Worm (Caenorhabditis elegans) whole organism, L4 larva: ENCODE measurements around the gene pro-1.

Source experiments
- D1046.2 ChIP-seq: fragments of 200-800 bp; sonication (Bioruptor generic); IDR thresholded peaks from 2 replicates; pipeline ENCODE4 v1.3.6; 2022; ENCODE audit warnings: missing genetic modification characterization, missing compliant biosample characterization
- F49E8.2 ChIP-seq: sonication (generic microtip); optimal IDR thresholded peaks from 2 replicates; lab custom pipeline; 2016; ENCODE audit warnings: missing compliant biosample characterization, mild to moderate bottlenecking, missing genetic modification characterization, borderline replicate concordance
- T20F7.1 ChIP-seq: fragments of 200-800 bp; sonication (Bioruptor generic); optimal IDR thresholded peaks from 2 replicates; lab custom pipeline; 2018; ENCODE audit warnings: mild to moderate bottlenecking, missing genetic modification characterization, missing compliant biosample characterization
- aha-1 ChIP-seq: fragments of 150-350 bp; peaks from one replicate; lab custom pipeline; 2014; ENCODE audit warnings: missing biosample characterization, missing genetic modification characterization
- aly-2 ChIP-seq: sonication (generic microtip); optimal IDR thresholded peaks from 2 replicates; lab custom pipeline; 2018; ENCODE audit warnings: missing biosample characterization, missing genetic modification characterization
- arid-1 ChIP-seq: fragments of 200-800 bp; sonication (Bioruptor generic); conservative IDR thresholded peaks from 2 replicates; pipeline ENCODE4 v1.3.6; 2022; ENCODE audit warnings: missing genetic modification reagents, missing genetic modification characterization, missing compliant biosample characterization
- cey-2 ChIP-seq: sonication (generic microtip); optimal IDR thresholded peaks from 3 replicates; lab custom pipeline; 2017; ENCODE audit warnings: missing genetic modification characterization, mild to moderate bottlenecking, missing compliant biosample characterization, antibody characterized with exemption, borderline replicate concordance; ENCODE audit not compliant: insufficient read depth
- daf-12 ChIP-seq: fragments of 150-350 bp; optimal IDR thresholded peaks from 2 replicates; lab custom pipeline; 2014; ENCODE audit warnings: missing biosample characterization, missing genetic modification reagents, missing genetic modification characterization
- daf-16 ChIP-seq, 3 experiments: sonication (generic microtip); optimal IDR thresholded peaks; 2 replicates each; lab custom pipeline; 2016 to 2017; ENCODE audit warnings: missing genetic modification characterization in 3 of 3, missing genetic modification reagents in 3 of 3, mild to moderate bottlenecking in 2 of 3, missing compliant biosample characterization in 2 of 3, missing biosample characterization in 1 of 3, moderate library complexity in 1 of 3
- dmd-6 ChIP-seq: fragments of 200-800 bp; sonication (Bioruptor generic); IDR thresholded peaks from 2 replicates; pipeline ENCODE4 v1.3.6; 2022; ENCODE audit warnings: missing genetic modification reagents, missing genetic modification characterization, missing compliant biosample characterization
- dmd-8 ChIP-seq: fragments of 200-800 bp; sonication (Bioruptor generic); IDR thresholded peaks from 2 replicates; pipeline ENCODE4 v1.3.6; 2022; ENCODE audit warnings: missing genetic modification characterization, missing compliant biosample characterization
- egl-43 ChIP-seq: fragments of 200-800 bp; sonication (Bioruptor generic); IDR thresholded peaks from 2 replicates; pipeline ENCODE4 v1.3.6; 2022; ENCODE audit warnings: missing genetic modification reagents, missing genetic modification characterization, missing compliant biosample characterization
- gei-8 ChIP-seq: fragments of 200-800 bp; sonication (Bioruptor generic); optimal IDR thresholded peaks from 2 replicates; lab custom pipeline; 2018; ENCODE audit warnings: mild to moderate bottlenecking, missing genetic modification characterization, missing compliant biosample characterization
- hmg-1.1 ChIP-seq: fragments of 200-800 bp; sonication (Bioruptor generic); IDR thresholded peaks from 2 replicates; pipeline ENCODE4 v1.3.6; 2022; ENCODE audit warnings: missing genetic modification reagents, missing genetic modification characterization, missing compliant biosample characterization
- lin-1 ChIP-seq: fragments of 200-800 bp; sonication (Bioruptor generic); IDR thresholded peaks from 2 replicates; pipeline ENCODE4 v1.3.6; 2022; ENCODE audit warnings: missing genetic modification reagents, missing genetic modification characterization, missing compliant biosample characterization
- lin-38 ChIP-seq: fragments of 200-800 bp; sonication (Bioruptor generic); IDR thresholded peaks from 2 replicates; pipeline ENCODE4 v1.3.6; 2022; ENCODE audit warnings: missing genetic modification reagents, missing genetic modification characterization, missing compliant biosample characterization
- lin-39 ChIP-seq: fragments of 150-350 bp; optimal IDR thresholded peaks from 2 replicates; lab custom pipeline; 2014; ENCODE audit warnings: missing biosample characterization, missing genetic modification reagents, missing genetic modification characterization
- lsy-2 ChIP-seq, 2 experiments: fragments of 150-350 bp in 1 of 2; sonication (generic microtip) in 1 of 2; optimal IDR thresholded peaks; 2 replicates each; lab custom pipeline; 2014 to 2017; ENCODE audit warnings: missing biosample characterization in 2 of 2, missing genetic modification characterization in 2 of 2
- madf-5 ChIP-seq, 2 experiments: fragments of 200-800 bp; sonication (Bioruptor generic); IDR thresholded peaks; 2 replicates each; pipeline ENCODE4 v1.3.6; 2022; ENCODE audit warnings: missing compliant biosample characterization in 2 of 2, missing genetic modification characterization in 2 of 2
- madf-9 ChIP-seq: fragments of 200-800 bp; sonication (Bioruptor generic); conservative IDR thresholded peaks from 2 replicates; pipeline ENCODE4 v1.3.6; 2022; ENCODE audit warnings: missing genetic modification reagents, missing genetic modification characterization, missing compliant biosample characterization
- mdl-1 ChIP-seq, 2 experiments: fragments of 150-350 bp in 1 of 2; sonication (generic microtip) in 1 of 2; optimal IDR thresholded peaks; 2 replicates each; lab custom pipeline; 2014 to 2017; ENCODE audit warnings: missing biosample characterization in 2 of 2, missing genetic modification characterization in 2 of 2
- mep-1 ChIP-seq: fragments of 150-350 bp; sonication (generic microtip); optimal IDR thresholded peaks from 3 replicates; lab custom pipeline; 2014; ENCODE audit warnings: missing biosample characterization, missing genetic modification characterization
- mxl-3 ChIP-seq: fragments of 200-800 bp; sonication (Bioruptor generic); optimal IDR thresholded peaks from 2 replicates; lab custom pipeline; 2018; ENCODE audit warnings: mild to moderate bottlenecking, missing genetic modification characterization, missing compliant biosample characterization
- nhr-10 ChIP-seq: fragments of 150-350 bp; optimal IDR thresholded peaks from 2 replicates; lab custom pipeline; 2014; ENCODE audit warnings: missing biosample characterization, missing genetic modification characterization
- nhr-11 ChIP-seq: fragments of 150-350 bp; optimal IDR thresholded peaks from 2 replicates; lab custom pipeline; 2014; ENCODE audit warnings: missing biosample characterization, missing genetic modification characterization
- nhr-25 ChIP-seq: sonication (generic microtip); optimal IDR thresholded peaks from 2 replicates; lab custom pipeline; 2017; ENCODE audit warnings: missing genetic modification characterization, mild to moderate bottlenecking, missing compliant biosample characterization, antibody characterized with exemption, moderate library complexity, borderline replicate concordance; ENCODE audit not compliant: insufficient read depth
- nhr-28 ChIP-seq: fragments of 150-350 bp; optimal IDR thresholded peaks from 2 replicates; lab custom pipeline; 2014; ENCODE audit warnings: missing biosample characterization, missing genetic modification characterization
- nhr-6 ChIP-seq: fragments of 150-350 bp; optimal IDR thresholded peaks from 2 replicates; lab custom pipeline; 2014; ENCODE audit warnings: missing biosample characterization, missing genetic modification characterization
- pha-4 ChIP-seq, 2 experiments: fragments of 150-350 bp in 1 of 2; fragments of 200-800 bp in 1 of 2; sonication (Bioruptor generic) in 1 of 2; IDR thresholded peaks in 1 of 2; optimal IDR thresholded peaks in 1 of 2; 2 replicates each; pipeline versions ENCODE4 v1.3.6 to Lab custom; 2014 to 2022; ENCODE audit warnings: missing genetic modification characterization in 2 of 2, missing genetic modification reagents in 2 of 2, missing biosample characterization in 1 of 2, missing compliant biosample characterization in 1 of 2
- set-16 ChIP-seq: fragments of 200-800 bp; sonication (Bioruptor generic); IDR thresholded peaks from 2 replicates; pipeline ENCODE4 v1.3.6; 2022; ENCODE audit warnings: missing genetic modification reagents, missing genetic modification characterization, missing compliant biosample characterization
- skn-1 ChIP-seq: fragments of 150-350 bp; optimal IDR thresholded peaks from 2 replicates; lab custom pipeline; 2014; ENCODE audit warnings: missing biosample characterization, missing genetic modification characterization
- spr-1 ChIP-seq: sonication (generic microtip); optimal IDR thresholded peaks from 2 replicates; lab custom pipeline; 2016; ENCODE audit warnings: mild to moderate bottlenecking, missing genetic modification characterization, missing compliant biosample characterization
- spr-3 ChIP-seq: fragments of 200-800 bp; sonication (Bioruptor generic); optimal IDR thresholded peaks from 2 replicates; lab custom pipeline; 2018; ENCODE audit warnings: mild to moderate bottlenecking, missing genetic modification characterization, missing compliant biosample characterization
- unc-130 ChIP-seq: sonication (generic microtip); optimal IDR thresholded peaks from 2 replicates; lab custom pipeline; 2016; ENCODE audit warnings: missing genetic modification reagents, missing genetic modification characterization, missing compliant biosample characterization
- zag-1 ChIP-seq: fragments of 150-350 bp; optimal IDR thresholded peaks from 2 replicates; lab custom pipeline; 2014; ENCODE audit warnings: missing biosample characterization, missing genetic modification characterization
- zfp-3 ChIP-seq: fragments of 200-800 bp; sonication (Bioruptor generic); conservative IDR thresholded peaks from 2 replicates; pipeline ENCODE4 v1.3.6; 2022; ENCODE audit warnings: missing genetic modification reagents, missing genetic modification characterization, missing compliant biosample characterization
- zip-2 ChIP-seq: fragments of 150-350 bp; optimal IDR thresholded peaks from 2 replicates; lab custom pipeline; 2014; ENCODE audit warnings: missing biosample characterization, missing genetic modification characterization

Gene pro-1

ce11 chrII:10570302-10570701 lies 28.5 kb upstream of the pro-1 start, which contains the start of gene txt-13:
Gene txt-13, plus strand, starts transcription at chrII:10570602.
- TF ChIP-seq nhr-6 (tag; lab: Kevin White, UChicago) (no peak), D1046.2 (GFP tag; lab: Robert Waterston, UW) (no peak), lin-38 (GFP tag; lab: Robert Waterston, UW) (no peak), dmd-8 (no peak), T20F7.1 (GFP tag; lab: Kevin White, UChicago) (no peak), zfp-3 (GFP tag; lab: Robert Waterston, UW) (no peak), nhr-28 (no peak), F49E8.2 (tag; lab: Kevin White, UChicago) (no peak), madf-9 (GFP tag; lab: Robert Waterston, UW) (no peak), zip-2 (tag; lab: Kevin White, UChicago) (no peak), daf-12 (no peak), lsy-2 (tag; optimal IDR thresholded peaks at IDR 0.05; lab: Kevin White, UChicago) (no peak), cey-2 (tag; lab: Kevin White, UChicago) (no peak), spr-3 (no peak), nhr-25 (tag; lab: Kevin White, UChicago) (no peak), dmd-6 (GFP tag; lab: Robert Waterston, UW) (no peak), aly-2 (tag; lab: Kevin White, UChicago) (no peak), nhr-10 (no peak), hmg-1.1 (GFP tag; lab: Robert Waterston, UW) (no peak), skn-1 (tag; lab: Kevin White, UChicago) (no peak)

DNA sequence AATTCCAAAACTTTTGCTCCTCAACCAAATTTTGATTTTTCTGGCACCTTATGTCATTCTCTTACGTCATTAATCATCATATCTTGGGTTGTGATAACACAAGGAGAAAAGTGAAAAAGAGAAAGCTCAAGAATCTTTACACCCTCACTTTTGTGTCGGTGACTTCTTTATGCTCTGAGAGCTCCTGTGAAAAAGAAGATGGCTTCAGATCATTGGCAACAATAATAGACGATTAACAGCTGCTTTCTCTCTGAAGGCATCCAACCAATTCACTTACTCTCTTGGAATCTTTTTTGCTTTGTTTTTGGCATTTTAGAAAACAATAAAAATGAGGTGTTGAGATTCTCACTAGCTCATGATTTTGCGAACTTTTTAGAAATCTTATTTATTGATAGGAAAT lies 27.7 kb upstream of the pro-1 start:
- no peak for TF ChIP-seq zip-2 (tag; lab: Kevin White, UChicago)
- TF ChIP-seq mep-1 (tag; lab: Kevin White, UChicago): no peak
- no peak for TF ChIP-seq mdl-1 (tag; optimal IDR thresholded peaks at IDR 0.05; lab: Kevin White, UChicago)
- TF ChIP-seq lsy-2 (tag; optimal IDR thresholded peaks at IDR 0.05; lab: Kevin White, UChicago): no peak
- TF ChIP-seq daf-16 (GFP tag; optimal IDR thresholded peaks at IDR 0.05; lab: Kevin White, UChicago): peak in 1 of 2 experiments; percentile 54
- TF ChIP-seq daf-16 (tag; optimal IDR thresholded peaks at IDR 0.05; lab: Kevin White, UChicago): no peak
- no peak for TF ChIP-seq zag-1 (tag; lab: Kevin White, UChicago)
- TF ChIP-seq nhr-10: no peak
- no peak for TF ChIP-seq pha-4 (GFP tag; IDR thresholded peaks at IDR 0.05; lab: Robert Waterston, UW)
- no peak for TF ChIP-seq pha-4 (tag; optimal IDR thresholded peaks at IDR 0.05; lab: Kevin White, UChicago)
- TF ChIP-seq spr-1 (tag; lab: Kevin White, UChicago): no peak
- TF ChIP-seq madf-5 (GFP tag; IDR thresholded peaks at IDR 0.05; lab: Robert Waterston, UW): no peak
- TF ChIP-seq gei-8 (GFP tag; lab: Kevin White, UChicago): no peak
- TF ChIP-seq nhr-11 (tag; lab: Kevin White, UChicago): peak; percentile 75
- TF ChIP-seq daf-12: no peak
- TF ChIP-seq egl-43 (GFP tag; lab: Robert Waterston, UW): no peak

DNA sequence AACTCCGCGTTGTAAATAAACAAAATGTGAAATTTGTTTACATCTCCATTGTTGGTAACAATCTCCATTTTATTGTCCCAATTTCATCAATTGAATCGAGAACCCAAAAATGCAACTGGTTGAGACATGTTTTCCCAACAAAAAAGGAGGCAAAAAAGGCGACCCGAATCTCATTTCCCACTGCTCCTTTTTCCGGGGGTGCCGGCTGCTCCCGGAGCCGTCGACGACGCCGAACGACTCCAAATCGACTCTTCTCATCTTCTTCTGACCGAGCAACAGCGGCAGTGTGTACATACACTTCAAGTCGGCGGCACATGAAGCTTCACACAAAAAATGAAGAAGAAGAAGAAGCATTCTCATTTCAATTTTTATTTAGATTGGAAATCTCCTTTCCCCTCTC lies 24.7 kb upstream of the pro-1 start:
- no peak for TF ChIP-seq unc-130
- peak; percentile 53; the same call in 1 of the 2 replicates for TF ChIP-seq set-16 (GFP tag; lab: Robert Waterston, UW)
- TF ChIP-seq mxl-3: no peak
- TF ChIP-seq aha-1 (tag; lab: Kevin White, UChicago): peak; percentile 77

- no peak for TF ChIP-seq cey-2 (tag; lab: Kevin White, UChicago)
- TF ChIP-seq nhr-25 (tag; lab: Kevin White, UChicago): no peak
- no peak for TF ChIP-seq lin-1 (GFP tag; lab: Robert Waterston, UW)
- no peak for TF ChIP-seq T20F7.1 (GFP tag; lab: Kevin White, UChicago)
- no peak for TF ChIP-seq madf-5 (GFP tag; IDR thresholded peaks at IDR 0.05; lab: Robert Waterston, UW)
- TF ChIP-seq arid-1 (GFP tag; lab: Robert Waterston, UW): no peak
- no peak for TF ChIP-seq dmd-6 (GFP tag; lab: Robert Waterston, UW)
- no peak for TF ChIP-seq lin-39
Measured at ce11 chrII:10564578-10564977, 22.8 kb upstream of the pro-1 start, which contains the start of the genes C06A1.6 and C06A1.7. Gene C06A1.6, minus strand, starts transcription at chrII:10564678. Gene C06A1.7, plus strand, starts transcription at chrII:10564891.
